Worm (Caenorhabditis elegans) whole organism, L1 larva: ENCODE data around the gene inx-2.

ENCODE experiments used
- C16A3.4 ChIP-seq: fragments of 150-350 bp; optimal IDR thresholded peaks from 2 replicates; lab custom pipeline; 2014; ENCODE audit warnings: missing biosample characterization, missing genetic modification characterization
- C34B4.2 ChIP-seq: sonication (generic microtip); optimal IDR thresholded peaks from 2 replicates; lab custom pipeline; 2017; ENCODE audit warnings: mild to moderate bottlenecking, missing genetic modification characterization, missing compliant biosample characterization
- Y116A8C.19 ChIP-seq: sonication (generic microtip); optimal IDR thresholded peaks from 2 replicates; lab custom pipeline; 2016; ENCODE audit warnings: missing compliant biosample characterization, missing genetic modification characterization, borderline replicate concordance
- alr-1 ChIP-seq: fragments of 200-800 bp; sonication (Bioruptor generic); optimal IDR thresholded peaks from 2 replicates; lab custom pipeline; 2018; ENCODE audit warnings: borderline replicate concordance, mild to moderate bottlenecking, missing genetic modification characterization, missing compliant biosample characterization
- aly-2 ChIP-seq: fragments of 150-350 bp; optimal IDR thresholded peaks from 2 replicates; lab custom pipeline; 2014; ENCODE audit warnings: missing biosample characterization, missing genetic modification characterization
- ama-1 ChIP-seq: fragments of 150-350 bp; optimal IDR thresholded peaks from 2 replicates; lab custom pipeline; 2014
- blmp-1 ChIP-seq: fragments of 150-350 bp; optimal IDR thresholded peaks from 2 replicates; lab custom pipeline; 2014; ENCODE audit warnings: missing biosample characterization, missing genetic modification characterization
- ceh-8 ChIP-seq: fragments of 200-800 bp; sonication (Bioruptor generic); optimal IDR thresholded peaks from 2 replicates; lab custom pipeline; 2018; ENCODE audit warnings: mild to moderate bottlenecking, missing genetic modification characterization, moderate library complexity, missing compliant biosample characterization
- ceh-82 ChIP-seq, 3 experiments: fragments of 150-350 bp in 1 of 3; sonication (generic microtip) in 2 of 3; optimal IDR thresholded peaks; 2 replicates each; lab custom pipeline; 2014 to 2017; ENCODE audit warnings: missing biosample characterization in 3 of 3, missing genetic modification characterization in 3 of 3
- ceh-88 ChIP-seq: fragments of 200-800 bp; sonication (Bioruptor generic); IDR thresholded peaks from 2 replicates; pipeline ENCODE4 v1.3.6; 2022; ENCODE audit warnings: missing genetic modification characterization, missing compliant biosample characterization
- ces-1 ChIP-seq: fragments of 150-350 bp; optimal IDR thresholded peaks from 2 replicates; lab custom pipeline; 2014; ENCODE audit warnings: missing biosample characterization, missing genetic modification reagents, missing genetic modification characterization
- efl-1 ChIP-seq, 4 experiments: fragments of 150-350 bp; optimal IDR thresholded peaks in 3 of 4; peaks in 1 of 4; 1 replicate in 1 of 4; 2 replicates in 3 of 4; lab custom pipeline; 2014; ENCODE audit warnings: missing biosample characterization in 2 of 4, missing genetic modification characterization in 2 of 4, missing genetic modification reagents in 2 of 4
- efl-3 ChIP-seq: fragments of 200-800 bp; sonication (Bioruptor generic); optimal IDR thresholded peaks from 2 replicates; lab custom pipeline; 2018; ENCODE audit warnings: mild to moderate bottlenecking, missing genetic modification characterization, missing compliant biosample characterization
- egl-13 ChIP-seq: sonication (generic microtip); optimal IDR thresholded peaks from 2 replicates; lab custom pipeline; 2016; ENCODE audit warnings: missing genotype, missing genetic modification reagents, missing genetic modification characterization, missing compliant biosample characterization
- elt-2 ChIP-seq: sonication (generic microtip); optimal IDR thresholded peaks from 2 replicates; lab custom pipeline; 2016; ENCODE audit warnings: missing genetic modification characterization, mild to moderate bottlenecking, inconsistent platforms, missing compliant biosample characterization, missing genetic modification reagents
- elt-3 ChIP-seq, 6 experiments: fragments of 150-350 bp in 1 of 6; sonication (generic microtip); optimal IDR thresholded peaks; 2 replicates each; lab custom pipeline; 2017 to 2018; ENCODE audit warnings: missing biosample characterization in 6 of 6, missing genetic modification characterization in 6 of 6, inconsistent platforms in 1 of 6
- fkh-10 ChIP-seq: sonication (generic microtip); optimal IDR thresholded peaks from 2 replicates; lab custom pipeline; 2017; ENCODE audit warnings: missing biosample characterization, missing genetic modification reagents, missing genetic modification characterization
- fkh-4 ChIP-seq: sonication (generic microtip); optimal IDR thresholded peaks from 2 replicates; lab custom pipeline; 2016; ENCODE audit warnings: missing compliant biosample characterization, missing genetic modification characterization, borderline replicate concordance
- hlh-17 ChIP-seq: fragments of 200-800 bp; sonication (Bioruptor generic); optimal IDR thresholded peaks from 2 replicates; lab custom pipeline; 2018; ENCODE audit warnings: missing genetic modification characterization, mild to moderate bottlenecking, missing compliant biosample characterization, moderate library complexity, borderline replicate concordance
- hpl-2 ChIP-seq: fragments of 150-350 bp; optimal IDR thresholded peaks from 2 replicates; lab custom pipeline; 2014; ENCODE audit warnings: missing biosample characterization, missing genetic modification reagents, missing genetic modification characterization
- irx-1 ChIP-seq: sonication (generic microtip); optimal IDR thresholded peaks from 2 replicates; lab custom pipeline; 2016; ENCODE audit warnings: missing genetic modification characterization, missing compliant biosample characterization
- isw-1 ChIP-seq: fragments of 200-800 bp; sonication (Bioruptor generic); IDR thresholded peaks from 2 replicates; pipeline ENCODE4 v1.3.6; 2022; ENCODE audit warnings: missing genetic modification characterization, missing compliant biosample characterization
- jun-1 ChIP-seq: fragments of 150-350 bp; optimal IDR thresholded peaks from 2 replicates; lab custom pipeline; 2014; ENCODE audit warnings: missing biosample characterization, missing genetic modification reagents, missing genetic modification characterization
- lin-13 ChIP-seq: fragments of 150-350 bp; optimal IDR thresholded peaks from 2 replicates; lab custom pipeline; 2014; ENCODE audit warnings: missing biosample characterization, missing genetic modification reagents, missing genetic modification characterization
- lin-14 ChIP-seq: fragments of 200-800 bp; sonication (Bioruptor generic); optimal IDR thresholded peaks from 2 replicates; lab custom pipeline; 2018; ENCODE audit warnings: mild to moderate bottlenecking, missing genetic modification characterization, moderate library complexity, missing compliant biosample characterization
- lin-15B ChIP-seq: fragments of 150-350 bp; sonication (generic microtip); optimal IDR thresholded peaks from 3 replicates; lab custom pipeline; 2014; ENCODE audit warnings: missing biosample characterization, missing genetic modification characterization
- lin-35 ChIP-seq, 2 experiments: fragments of 150-350 bp; optimal IDR thresholded peaks; 2 replicates each; lab custom pipeline; 2014; ENCODE audit warnings: missing biosample characterization in 2 of 2, missing genetic modification characterization in 2 of 2, missing genetic modification reagents in 2 of 2
- lir-3 ChIP-seq: sonication (generic microtip); optimal IDR thresholded peaks from 2 replicates; lab custom pipeline; 2016; ENCODE audit warnings: mild to moderate bottlenecking, missing genetic modification characterization, moderate library complexity, missing compliant biosample characterization; ENCODE audit not compliant: poor library complexity
- lsy-2 ChIP-seq, 2 experiments: fragments of 150-350 bp; optimal IDR thresholded peaks; 2 replicates each; lab custom pipeline; 2014; ENCODE audit warnings: missing biosample characterization in 2 of 2, missing genetic modification characterization in 2 of 2
- mdl-1 ChIP-seq, 2 experiments: fragments of 150-350 bp; optimal IDR thresholded peaks; 2 replicates each; lab custom pipeline; 2014 to 2017; ENCODE audit warnings: missing biosample characterization in 2 of 2, missing genetic modification characterization in 2 of 2, inconsistent platforms in 1 of 2
- nhr-20 ChIP-seq: sonication (generic microtip); optimal IDR thresholded peaks from 2 replicates; lab custom pipeline; 2016; ENCODE audit warnings: mild to moderate bottlenecking, missing genetic modification characterization, missing compliant biosample characterization
- nhr-237 ChIP-seq: fragments of 150-350 bp; optimal IDR thresholded peaks from 2 replicates; lab custom pipeline; 2014; ENCODE audit warnings: missing biosample characterization, missing genetic modification characterization
- nhr-47 ChIP-seq: sonication (generic microtip); optimal IDR thresholded peaks from 2 replicates; lab custom pipeline; 2016; ENCODE audit warnings: mild to moderate bottlenecking, missing genetic modification characterization, moderate library complexity, missing compliant biosample characterization
- nhr-71 ChIP-seq: sonication (generic microtip); optimal IDR thresholded peaks from 2 replicates; lab custom pipeline; 2016; ENCODE audit warnings: mild to moderate bottlenecking, missing genetic modification characterization, moderate library complexity, missing compliant biosample characterization
- nhr-77 ChIP-seq: fragments of 150-350 bp; optimal IDR thresholded peaks from 2 replicates; lab custom pipeline; 2014; ENCODE audit warnings: missing biosample characterization, missing genetic modification characterization
- nhr-85 ChIP-seq: sonication (generic microtip); peaks from one replicate; lab custom pipeline; 2016; ENCODE audit warnings: missing genetic modification characterization, inconsistent platforms, missing compliant biosample characterization
- nhr-90 ChIP-seq: sonication (generic microtip); optimal IDR thresholded peaks from 2 replicates; lab custom pipeline; 2016; ENCODE audit warnings: mild to moderate bottlenecking, missing genetic modification characterization, missing compliant biosample characterization; ENCODE audit not compliant: poor library complexity
- rnt-1 ChIP-seq: sonication (generic microtip); optimal IDR thresholded peaks from 2 replicates; lab custom pipeline; 2016; ENCODE audit warnings: mild to moderate bottlenecking, missing genetic modification characterization, moderate library complexity, missing compliant biosample characterization
- snpc-4 ChIP-seq: fragments of 150-350 bp; optimal IDR thresholded peaks from 2 replicates; lab custom pipeline; 2014; ENCODE audit warnings: missing biosample characterization, missing genetic modification characterization
- sup-37 ChIP-seq: fragments of 200-800 bp; sonication (Bioruptor generic); optimal IDR thresholded peaks from 2 replicates; lab custom pipeline; 2018; ENCODE audit warnings: mild to moderate bottlenecking, missing genetic modification characterization, missing compliant biosample characterization
- swsn-7 ChIP-seq: sonication (generic microtip); optimal IDR thresholded peaks from 2 replicates; lab custom pipeline; 2016; ENCODE audit warnings: missing genetic modification characterization, missing compliant biosample characterization
- tbx-2 ChIP-seq: sonication (generic microtip); optimal IDR thresholded peaks from 2 replicates; lab custom pipeline; 2016; ENCODE audit warnings: missing genetic modification characterization, missing compliant biosample characterization
- unc-130 ChIP-seq: fragments of 150-350 bp; optimal IDR thresholded peaks from 2 replicates; lab custom pipeline; 2017; ENCODE audit warnings: missing biosample characterization, missing genetic modification characterization, inconsistent platforms
- vab-15 ChIP-seq: sonication (generic microtip); optimal IDR thresholded peaks from 2 replicates; lab custom pipeline; 2017; ENCODE audit warnings: missing genotype, mild to moderate bottlenecking, missing genetic modification characterization, missing compliant biosample characterization
- ztf-4 ChIP-seq: fragments of 150-350 bp; optimal IDR thresholded peaks from 2 replicates; lab custom pipeline; 2014; ENCODE audit warnings: missing biosample characterization, missing genetic modification characterization

The inx-2 gene

ce11 chrX:11266711-11267110 lies 29.8 kb downstream of the inx-2 start, which contains the start of gene C03A3.9:
Gene C03A3.9 (plus strand): TSS chrX:11267011.
- TF ChIP-seq C16A3.4 (tag; lab: Kevin White, UChicago) = no peak
- TF ChIP-seq efl-1 (optimal IDR thresholded peaks at IDR 0.05; lab: Kevin White, UChicago) = no peak
- TF ChIP-seq efl-1 (GFP tag; optimal IDR thresholded peaks at IDR 0.05 in 1 of 2; lab: Kevin White, UChicago) = no peak
- TF ChIP-seq ztf-4 (tag; lab: Kevin White, UChicago) = no peak
- no peak for TF ChIP-seq tbx-2 (tag; lab: Kevin White, UChicago)
- TF ChIP-seq sup-37 (GFP tag; lab: Kevin White, UChicago) = no peak
- peak; percentile 14 for TF ChIP-seq blmp-1 (tag; lab: Kevin White, UChicago)
- TF ChIP-seq Y116A8C.19 (tag; lab: Kevin White, UChicago) = no peak
- no peak for TF ChIP-seq lin-35 (GFP tag; optimal IDR thresholded peaks at IDR 0.05; lab: Kevin White, UChicago)

DNA sequence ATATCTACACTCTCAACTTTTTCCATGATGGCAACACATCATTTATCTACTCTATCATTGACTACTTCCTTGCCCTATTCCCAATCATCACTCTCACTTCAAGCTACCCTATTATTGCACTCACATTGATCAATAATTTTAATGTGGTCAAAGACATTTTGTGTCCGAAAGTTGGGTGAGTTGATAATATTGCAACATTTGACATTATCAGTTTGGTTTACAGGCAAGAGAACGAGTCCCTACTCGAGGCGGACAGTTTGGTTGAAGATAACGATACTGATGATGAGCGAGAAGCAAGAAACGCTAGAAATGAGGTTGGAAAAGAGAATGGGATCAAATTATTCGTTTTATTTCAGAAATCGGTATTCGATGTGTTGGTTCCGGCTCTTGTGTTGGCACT lies 31.8 kb downstream of the inx-2 start:
- no peak for TF ChIP-seq vab-15
- TF ChIP-seq elt-2 (tag; lab: Kevin White, UChicago) = peak; percentile 71
- peak; percentile 20 for TF ChIP-seq lin-14 (GFP tag; lab: Kevin White, UChicago)
- TF ChIP-seq lin-35 (GFP tag; optimal IDR thresholded peaks at IDR 0.05; lab: Kevin White, UChicago) = peak in 1 of 2 experiments; percentile 32
- TF ChIP-seq, all 84 proteins: peak for 3

- TF ChIP-seq ceh-88 (GFP tag; lab: Robert Waterston, UW) (no peak), fkh-10 (GFP tag; lab: Kevin White, UChicago) (peak; percentile 64), rnt-1 (peak; percentile 55), ceh-82 (tag; optimal IDR thresholded peaks at IDR 0.05; lab: Kevin White, UChicago) (peak; percentile 10 to 87 (median 64)), nhr-20 (tag; lab: Kevin White, UChicago) (peak; percentile 64), mdl-1 (tag; optimal IDR thresholded peaks at IDR 0.05; lab: Kevin White, UChicago) (peak in 1 of 2 experiments; percentile 69), ces-1 (GFP tag; lab: Kevin White, UChicago) (no peak), lir-3 (peak; percentile 21), swsn-7 (tag; lab: Kevin White, UChicago) (peak; percentile 67), efl-3 (no peak), blmp-1 (tag; lab: Kevin White, UChicago) (peak; percentile 97), C34B4.2 (tag; lab: Kevin White, UChicago) (no peak), ama-1 (no peak), ceh-8 (GFP tag; lab: Kevin White, UChicago) (peak; percentile 10), snpc-4 (tag; lab: Kevin White, UChicago) (peak; percentile 39), nhr-85 (tag; lab: Kevin White, UChicago) (peak; percentile 71), hpl-2 (GFP tag; lab: Kevin White, UChicago) (no peak), lin-15B (tag; lab: Kevin White, UChicago) (peak; percentile 54), unc-130 (tag; lab: Kevin White, UChicago) (no peak), nhr-77 (tag; lab: Kevin White, UChicago) (peak; percentile 26), hlh-17 (GFP tag; lab: Kevin White, UChicago) (no peak), egl-13 (peak; percentile 24), alr-1 (tag; lab: Kevin White, UChicago) (no peak), fkh-4 (tag; lab: Kevin White, UChicago) (no peak), elt-3 (tag; optimal IDR thresholded peaks at IDR 0.05; lab: Kevin White, UChicago) (peak in 1 of 6 experiments; percentile 55), aly-2 (tag; lab: Kevin White, UChicago) (no peak), lin-13 (peak; percentile 43), nhr-71 (tag; lab: Kevin White, UChicago) (peak; percentile 76), C16A3.4 (tag; lab: Kevin White, UChicago) (peak; percentile 65), lin-35 (GFP tag; optimal IDR thresholded peaks at IDR 0.05; lab: Kevin White, UChicago) (peak; percentile 52 to 72), lsy-2 (tag; optimal IDR thresholded peaks at IDR 0.05; lab: Kevin White, UChicago) (peak; percentile 54 to 76), jun-1 (tag; lab: Kevin White, UChicago) (no peak), irx-1 (tag; lab: Kevin White, UChicago) (peak; percentile 26), nhr-47 (tag; lab: Kevin White, UChicago) (peak; percentile 67), nhr-237 (tag; lab: Kevin White, UChicago) (no peak), nhr-90 (no peak), isw-1 (GFP tag; lab: Robert Waterston, UW) (peak; percentile 22; the same call in 1 of the 2 replicates)
Observed at ce11 chrX:11262319-11263074, 34.0 kb downstream of the inx-2 start, which contains the start of gene C03A3.2. Gene C03A3.2 (plus strand): TSS chrX:11262848.
